Worm (Caenorhabditis elegans): ENCODE data around the gene R02F2.6.

DNA sequence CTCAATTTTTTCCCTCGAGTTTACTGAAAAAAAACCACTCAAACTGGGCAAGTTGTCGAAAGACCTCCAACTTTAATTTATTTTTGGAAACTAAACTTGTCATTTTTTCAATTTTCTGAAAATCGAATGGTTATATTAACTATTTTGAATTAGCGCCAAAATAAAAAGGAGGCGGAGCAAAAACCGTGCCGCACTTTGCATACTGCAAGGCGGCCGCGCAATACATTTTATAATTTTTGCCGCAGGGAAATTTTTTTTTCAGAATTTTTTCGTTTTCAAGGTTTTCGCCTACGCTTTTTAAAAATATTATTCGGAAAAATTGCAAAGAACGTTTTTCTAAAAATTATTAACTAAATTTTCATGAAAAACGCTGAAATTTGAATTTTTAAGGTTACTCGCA is 24.9 kb upstream of the R02F2.6 start:
- TF ChIP-seq hmbx-1 (tag; optimal IDR thresholded peaks at IDR 0.05) = no peak
- TF ChIP-seq aly-1 (tag; optimal IDR thresholded peaks at IDR 0.05) = no peak
- no peak for TF ChIP-seq ama-1 (optimal IDR thresholded peaks at IDR 0.05)
- no peak for TF ChIP-seq ets-7 (tag; optimal IDR thresholded peaks at IDR 0.05)
